Fruit fly (Drosophila melanogaster) whole organism, pupa: ENCODE data around the gene CG10026.
A peak's percentile ranks its signal among the peaks of the same experiment; 100 is the strongest.

ENCODE experiments used
- CG10348 ChIP-seq: fragments of 200-800 bp; sonication (Bioruptor generic); IDR thresholded peaks from 2 replicates; pipeline ENCODE4 v1.3.6; 2022; ENCODE audit warnings: missing biosample characterization, missing genetic modification characterization
- CG14655 ChIP-seq: fragments of 200-800 bp; sonication (Bioruptor generic); optimal IDR thresholded peaks from 3 replicates; lab custom pipeline; 2017; ENCODE audit warnings: mild to moderate bottlenecking, missing biosample characterization, missing genetic modification reagents, missing genetic modification characterization
- CG15710 ChIP-seq: fragments of 200-800 bp; sonication (Bioruptor generic); optimal IDR thresholded peaks from 2 replicates; lab custom pipeline; 2018; ENCODE audit warnings: missing biosample characterization, mild to moderate bottlenecking, missing genetic modification characterization, moderate library complexity
- CG17806 ChIP-seq: fragments of 200-800 bp; sonication (Bioruptor generic); optimal IDR thresholded peaks from 2 replicates; lab custom pipeline; 2018; ENCODE audit warnings: missing biosample characterization, mild to moderate bottlenecking, missing genetic modification characterization, moderate library complexity
- CG32121 ChIP-seq: fragments of 200-800 bp; sonication (Bioruptor generic); IDR thresholded peaks from 2 replicates; pipeline ENCODE4 v1.3.6; 2022; ENCODE audit warnings: missing biosample characterization, missing genetic modification characterization
- CG8159 ChIP-seq: fragments of 200-800 bp; sonication (Bioruptor generic); optimal IDR thresholded peaks from 3 replicates; lab custom pipeline; 2018; ENCODE audit warnings: missing biosample characterization, mild to moderate bottlenecking, missing genetic modification characterization, moderate library complexity
- CG8301 ChIP-seq: fragments of 200-800 bp; sonication (Bioruptor generic); optimal IDR thresholded peaks from 2 replicates; lab custom pipeline; 2018; ENCODE audit warnings: missing biosample characterization, mild to moderate bottlenecking, missing genetic modification characterization
- CG9948 ChIP-seq: fragments of 200-800 bp; sonication (Bioruptor generic); optimal IDR thresholded peaks from 2 replicates; lab custom pipeline; 2018; ENCODE audit warnings: missing biosample characterization, mild to moderate bottlenecking, missing genetic modification characterization, moderate library complexity
- D1 ChIP-seq: fragments of 200-800 bp; sonication (Bioruptor generic); optimal IDR thresholded peaks from 2 replicates; lab custom pipeline; 2018; ENCODE audit warnings: missing biosample characterization, mild to moderate bottlenecking, missing genetic modification characterization, moderate library complexity
- EcR ChIP-seq: fragments of 200-800 bp; sonication (Bioruptor generic); optimal IDR thresholded peaks from 3 replicates; lab custom pipeline; 2019; ENCODE audit warnings: missing biosample characterization, missing genetic modification characterization, mild to moderate bottlenecking, moderate library complexity, missing genetic modification reagents
- Pif1A ChIP-seq: fragments of 200-800 bp; sonication (Bioruptor generic); optimal IDR thresholded peaks from 3 replicates; lab custom pipeline; 2016; ENCODE audit warnings: missing biosample characterization, missing genetic modification characterization
- Pif1B ChIP-seq: fragments of 200-800 bp; sonication (Bioruptor generic); optimal IDR thresholded peaks from 3 replicates; lab custom pipeline; 2016; ENCODE audit warnings: missing biosample characterization, missing genetic modification characterization
- fd96Ca ChIP-seq: fragments of 200-800 bp; sonication (Bioruptor generic); IDR thresholded peaks from 3 replicates; pipeline ENCODE4 v1.3.6; 2022; ENCODE audit warnings: missing biosample characterization, missing genetic modification characterization
- rn ChIP-seq: fragments of 200-800 bp; sonication (Bioruptor generic); IDR thresholded peaks from 2 replicates; pipeline ENCODE4 v1.3.6; 2022; ENCODE audit warnings: missing biosample characterization, missing genetic modification characterization

DNA sequence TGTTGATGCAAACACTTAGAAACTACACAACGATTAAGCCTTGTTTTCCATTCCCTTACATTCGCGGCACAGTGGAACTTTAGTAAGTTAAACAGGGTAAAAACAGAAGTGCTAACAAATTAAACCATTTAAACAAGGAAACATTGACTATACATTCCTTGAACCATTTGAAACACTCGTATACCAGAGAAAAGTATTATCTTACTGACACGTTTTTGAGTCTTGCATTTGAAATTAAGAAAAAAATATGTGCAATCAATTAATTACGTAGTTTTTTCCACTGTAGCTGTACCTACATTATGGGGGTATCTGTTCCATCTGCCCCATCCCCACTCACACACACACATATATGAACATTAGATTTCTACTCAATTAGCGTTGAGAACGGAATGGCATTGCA, 20.8 kb upstream of the CG10026 start:
- TF ChIP-seq CG32121 (GFP tag; lab: Robert Waterston, UW) (0 out of 2 replicates have a peak, but pooled peaks have one; percentile 23), CG10348 (no peak), fd96Ca (GFP tag; lab: Robert Waterston, UW) (no peak), D1 (tag; lab: Kevin White, UChicago) (no peak), EcR (GFP tag; lab: Kevin White, UChicago) (no peak), CG9948 (tag; lab: Kevin White, UChicago) (no peak), Pif1B (no peak), Pif1A (GFP tag; lab: Kevin White, UChicago) (peak; percentile 19), CG8301 (tag; lab: Kevin White, UChicago) (peak; percentile 20), rn (no peak), CG15710 (tag; lab: Kevin White, UChicago) (no peak), CG17806 (tag; lab: Kevin White, UChicago) (no peak), CG14655 (GFP tag; lab: Kevin White, UChicago) (no peak), CG8159 (tag; lab: Kevin White, UChicago) (no peak)
